Fruit fly (Drosophila melanogaster): Measurements from ENCODE around the gene UbcE2H.

The UbcE2H gene

dm6 chrX:8092893-8093721, 757 bp downstream of the UbcE2H start:
- TF ChIP-seq cnc (optimal IDR thresholded peaks at IDR 0.05), result no peak
- TF ChIP-seq CG11617 (GFP tag; optimal IDR thresholded peaks at IDR 0.05), result no peak
- no peak for TF ChIP-seq kay (GFP tag; ENCODE audit: borderline replicate concordance)
- TF ChIP-seq ovo (GFP tag; optimal IDR thresholded peaks at IDR 0.05), result peak; percentile 98
- TF ChIP-seq Hr96 (GFP tag; optimal IDR thresholded peaks at IDR 0.05), result no peak
- no peak for TF ChIP-seq Clk (GFP tag; optimal IDR thresholded peaks at IDR 0.05)
- TF ChIP-seq toe (GFP tag; optimal IDR thresholded peaks at IDR 0.05), result no peak
- no peak for TF ChIP-seq CG5204 (GFP tag; optimal IDR thresholded peaks at IDR 0.05)
- TF ChIP-seq CG7045 (GFP tag; optimal IDR thresholded peaks at IDR 0.05), result no peak
- TF ChIP-seq CG12768 (GFP tag; optimal IDR thresholded peaks at IDR 0.05), result no peak
- no peak for TF ChIP-seq CG1620 (GFP tag; optimal IDR thresholded peaks at IDR 0.05)
- TF ChIP-seq pad (GFP tag; optimal IDR thresholded peaks at IDR 0.05), result peak; percentile 98
- peak; percentile 80 for TF ChIP-seq tj (GFP tag; optimal IDR thresholded peaks at IDR 0.05)
- TF ChIP-seq CG33017 (tag; optimal IDR thresholded peaks at IDR 0.05), result no peak
- TF ChIP-seq CG14711 (tag; optimal IDR thresholded peaks at IDR 0.05), result no peak
- TF ChIP-seq cic (GFP tag; optimal IDR thresholded peaks at IDR 0.05), result no peak
- no peak for TF ChIP-seq Crg-1 (GFP tag; optimal IDR thresholded peaks at IDR 0.05)
- TF ChIP-seq bab1 (GFP tag; optimal IDR thresholded peaks at IDR 0.05), result no peak
- no peak for TF ChIP-seq CG7101 (tag; optimal IDR thresholded peaks at IDR 0.05)
- peak; percentile 65 for TF ChIP-seq Mnt (GFP tag; optimal IDR thresholded peaks at IDR 0.05)

DNA sequence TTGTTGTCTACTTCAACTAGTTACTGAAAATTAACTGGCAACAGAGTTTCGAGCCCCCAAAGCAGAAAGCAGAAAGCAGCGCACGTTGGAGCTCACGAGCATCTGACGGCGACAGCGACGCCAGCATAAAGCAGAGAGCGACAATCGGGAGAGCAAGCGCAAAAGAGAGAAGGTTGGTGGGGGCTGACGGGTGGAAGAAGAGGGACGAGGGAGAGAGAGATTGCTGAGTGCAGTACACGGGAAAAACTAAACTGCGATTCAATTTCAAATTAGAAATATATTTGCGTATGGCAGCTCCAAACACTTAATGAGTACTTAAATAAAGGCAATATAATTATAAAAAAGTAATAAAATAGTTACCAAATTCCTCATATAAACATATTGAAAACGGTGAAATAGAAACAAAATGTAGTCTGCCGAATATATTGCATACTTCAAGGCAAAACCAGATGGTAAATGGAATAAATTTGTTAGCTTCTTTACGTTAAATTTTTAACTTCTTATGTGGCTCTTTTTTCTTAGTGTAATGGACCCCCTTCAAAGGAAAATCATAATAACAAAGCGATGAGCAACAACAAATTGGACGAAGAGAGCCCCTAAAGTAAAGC, 1.7 kb downstream of the UbcE2H start:
- TF ChIP-seq Clk (GFP tag; optimal IDR thresholded peaks at IDR 0.05) (peak; percentile 88), CG7101 (tag; optimal IDR thresholded peaks at IDR 0.05) (peak; percentile 97), CG7045 (GFP tag; optimal IDR thresholded peaks at IDR 0.05) (peak; percentile 95), Mnt (GFP tag; optimal IDR thresholded peaks at IDR 0.05) (peak; percentile 88), tj (GFP tag; optimal IDR thresholded peaks at IDR 0.05) (peak; percentile 92), toe (GFP tag; optimal IDR thresholded peaks at IDR 0.05) (peak; percentile 90), bab1 (GFP tag; optimal IDR thresholded peaks at IDR 0.05) (peak; percentile 98), CG1620 (GFP tag; optimal IDR thresholded peaks at IDR 0.05) (peak; percentile 95), Crg-1 (GFP tag; optimal IDR thresholded peaks at IDR 0.05) (peak; percentile 95), pad (GFP tag; optimal IDR thresholded peaks at IDR 0.05) (peak; percentile 84), ovo (GFP tag; optimal IDR thresholded peaks at IDR 0.05) (peak; percentile 95), CG14711 (tag; optimal IDR thresholded peaks at IDR 0.05) (peak; percentile 91), cnc (optimal IDR thresholded peaks at IDR 0.05) (no peak), CG11617 (GFP tag; optimal IDR thresholded peaks at IDR 0.05) (peak; percentile 98), kay (GFP tag; ENCODE audit: borderline replicate concordance) (no peak), cic (GFP tag; optimal IDR thresholded peaks at IDR 0.05) (peak; percentile 76), Hr96 (GFP tag; optimal IDR thresholded peaks at IDR 0.05) (peak; percentile 95), CG5204 (GFP tag; optimal IDR thresholded peaks at IDR 0.05) (peak; percentile 91), CG12768 (GFP tag; optimal IDR thresholded peaks at IDR 0.05) (peak; percentile 97), CG33017 (tag; optimal IDR thresholded peaks at IDR 0.05) (peak; percentile 94)

- no peak for TF ChIP-seq cnc (optimal IDR thresholded peaks at IDR 0.05)
- peak; percentile 82 for TF ChIP-seq pad (GFP tag; optimal IDR thresholded peaks at IDR 0.05)
- TF ChIP-seq Crg-1 (GFP tag; optimal IDR thresholded peaks at IDR 0.05), result peak; percentile 77
- peak; percentile 90 for TF ChIP-seq CG14711 (tag; optimal IDR thresholded peaks at IDR 0.05)
- TF ChIP-seq bab1 (GFP tag; optimal IDR thresholded peaks at IDR 0.05), result peak; percentile 90
- TF ChIP-seq toe (GFP tag; optimal IDR thresholded peaks at IDR 0.05), result peak; percentile 62
- peak; percentile 76 for TF ChIP-seq CG7045 (GFP tag; optimal IDR thresholded peaks at IDR 0.05)
- peak; percentile 65 for TF ChIP-seq kay (GFP tag; ENCODE audit: borderline replicate concordance)
- peak; percentile 27 for TF ChIP-seq cic (GFP tag; optimal IDR thresholded peaks at IDR 0.05)
- TF ChIP-seq CG33017 (tag; optimal IDR thresholded peaks at IDR 0.05), result peak; percentile 88
- TF ChIP-seq CG7101 (tag; optimal IDR thresholded peaks at IDR 0.05), result peak; percentile 93
- peak; percentile 72 for TF ChIP-seq CG5204 (GFP tag; optimal IDR thresholded peaks at IDR 0.05)
- TF ChIP-seq ovo (GFP tag; optimal IDR thresholded peaks at IDR 0.05), result no peak
- TF ChIP-seq Clk (GFP tag; optimal IDR thresholded peaks at IDR 0.05), result peak; percentile 72
- peak; percentile 73 for TF ChIP-seq Hr96 (GFP tag; optimal IDR thresholded peaks at IDR 0.05)
- TF ChIP-seq Mnt (GFP tag; optimal IDR thresholded peaks at IDR 0.05), result peak; percentile 74
- TF ChIP-seq CG12768 (GFP tag; optimal IDR thresholded peaks at IDR 0.05), result peak; percentile 80
- peak; percentile 31 for TF ChIP-seq tj (GFP tag; optimal IDR thresholded peaks at IDR 0.05)
- TF ChIP-seq CG1620 (GFP tag; optimal IDR thresholded peaks at IDR 0.05), result peak; percentile 75
- peak; percentile 91 for TF ChIP-seq CG11617 (GFP tag; optimal IDR thresholded peaks at IDR 0.05)
These were observed 2.7 kb downstream of the UbcE2H start for dm6 chrX:8091017-8091620.

DNA sequence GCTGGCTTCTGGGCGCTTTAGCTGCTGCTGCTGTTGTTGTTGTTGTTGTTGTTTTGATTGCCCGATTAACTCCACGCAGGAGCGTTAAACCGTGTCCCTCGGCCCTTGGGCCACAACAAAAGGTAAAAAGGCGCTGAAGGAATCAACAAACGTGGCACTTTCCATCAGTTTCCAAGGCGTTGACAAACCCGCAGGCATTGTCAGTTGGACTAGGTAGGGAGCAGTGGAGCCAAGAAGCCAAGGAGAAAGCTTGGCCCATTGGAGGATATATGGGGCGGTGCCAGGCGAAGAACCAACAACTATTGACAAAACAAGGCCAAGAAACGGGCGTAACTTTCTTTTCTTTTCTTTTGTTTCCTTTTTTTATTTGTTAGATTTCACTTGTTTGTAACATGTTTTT, 6.8 kb downstream of the UbcE2H start, which contains the start of gene CG2256:
Gene CG2256 (minus strand): TSS at position 101 of the 400 bp plus-strand sequence.
- TF ChIP-seq kay (GFP tag; ENCODE audit: borderline replicate concordance) (no peak), pad (GFP tag; optimal IDR thresholded peaks at IDR 0.05) (no peak), CG14711 (tag; optimal IDR thresholded peaks at IDR 0.05) (no peak), Hr96 (GFP tag; optimal IDR thresholded peaks at IDR 0.05) (no peak), CG5204 (GFP tag; optimal IDR thresholded peaks at IDR 0.05) (no peak), CG33017 (tag; optimal IDR thresholded peaks at IDR 0.05) (no peak), CG7045 (GFP tag; optimal IDR thresholded peaks at IDR 0.05) (no peak), CG11617 (GFP tag; optimal IDR thresholded peaks at IDR 0.05) (no peak), bab1 (GFP tag; optimal IDR thresholded peaks at IDR 0.05) (no peak), Mnt (GFP tag; optimal IDR thresholded peaks at IDR 0.05) (no peak), CG12768 (GFP tag; optimal IDR thresholded peaks at IDR 0.05) (no peak), Clk (GFP tag; optimal IDR thresholded peaks at IDR 0.05) (no peak), tj (GFP tag; optimal IDR thresholded peaks at IDR 0.05) (no peak), CG1620 (GFP tag; optimal IDR thresholded peaks at IDR 0.05) (no peak), ovo (GFP tag; optimal IDR thresholded peaks at IDR 0.05) (no peak), toe (GFP tag; optimal IDR thresholded peaks at IDR 0.05) (no peak), Crg-1 (GFP tag; optimal IDR thresholded peaks at IDR 0.05) (no peak)
